Worm (Caenorhabditis elegans) whole organism, young adult: ENCODE measurements around the gene T02G5.3.
A peak's percentile ranks its signal among the peaks of the same experiment; 100 is the strongest.

Experiments
- B0035.1 ChIP-seq: sonication (generic microtip); optimal IDR thresholded peaks from 2 replicates; lab custom pipeline; 2016; ENCODE audit warnings: missing genetic modification characterization, mild to moderate bottlenecking, missing compliant biosample characterization, missing genotype, missing genetic modification reagents
- B0336.3 ChIP-seq: fragments of 200-800 bp; sonication (Bioruptor generic); IDR thresholded peaks from 2 replicates; pipeline ENCODE4 v1.3.6; 2022; ENCODE audit warnings: missing genetic modification characterization, missing compliant biosample characterization
- C06A6.2 ChIP-seq: fragments of 200-800 bp; sonication (Bioruptor generic); conservative IDR thresholded peaks from 2 replicates; pipeline ENCODE4 v1.3.6; 2022; ENCODE audit warnings: missing genetic modification characterization, missing compliant biosample characterization
- F10E7.11 ChIP-seq: sonication (generic microtip); optimal IDR thresholded peaks from 2 replicates; lab custom pipeline; 2017; ENCODE audit warnings: mild to moderate bottlenecking, missing genetic modification characterization, moderate library complexity, missing compliant biosample characterization
- F33H1.4 ChIP-seq: fragments of 200-800 bp; sonication (Bioruptor generic); IDR thresholded peaks from 2 replicates; pipeline ENCODE4 v1.3.6; 2022; ENCODE audit warnings: missing genetic modification reagents, missing genetic modification characterization, missing compliant biosample characterization
- F37B4.10 ChIP-seq: fragments of 200-800 bp; sonication (Bioruptor generic); IDR thresholded peaks from 2 replicates; pipeline ENCODE4 v1.3.6; 2022; ENCODE audit warnings: missing genetic modification characterization, missing compliant biosample characterization
- F39B2.1 ChIP-seq: fragments of 200-800 bp; sonication (Bioruptor generic); IDR thresholded peaks from 2 replicates; pipeline ENCODE4 v1.3.6; 2022; ENCODE audit warnings: missing genetic modification reagents, missing genetic modification characterization, missing compliant biosample characterization
- K11D2.4 ChIP-seq: fragments of 200-800 bp; sonication (Bioruptor generic); IDR thresholded peaks from 2 replicates; pipeline ENCODE4 v1.3.6; 2022; ENCODE audit warnings: missing genetic modification reagents, missing genetic modification characterization, missing compliant biosample characterization
- T07F8.4 ChIP-seq: sonication (generic microtip); optimal IDR thresholded peaks from 2 replicates; lab custom pipeline; 2016; ENCODE audit warnings: mild to moderate bottlenecking, missing genetic modification characterization, moderate library complexity, missing compliant biosample characterization
- Y53F4B.3 ChIP-seq: fragments of 200-800 bp; sonication (Bioruptor generic); IDR thresholded peaks from 2 replicates; pipeline ENCODE4 v1.3.6; 2022; ENCODE audit warnings: missing genetic modification reagents, missing genetic modification characterization, missing compliant biosample characterization
- Y53G8AR.9 ChIP-seq: fragments of 200-800 bp; sonication (Bioruptor generic); conservative IDR thresholded peaks from 2 replicates; pipeline ENCODE4 v1.3.6; 2022; ENCODE audit warnings: missing genetic modification reagents, missing genetic modification characterization, missing compliant biosample characterization
- Y56A3A.18 ChIP-seq: fragments of 200-800 bp; sonication (Bioruptor generic); IDR thresholded peaks from 2 replicates; pipeline ENCODE4 v1.3.6; 2022; ENCODE audit warnings: missing genetic modification reagents, missing genetic modification characterization, missing compliant biosample characterization
- Y79H2A.3 ChIP-seq: fragments of 200-800 bp; sonication (Bioruptor generic); conservative IDR thresholded peaks from 2 replicates; pipeline ENCODE4 v1.3.6; 2022; ENCODE audit warnings: missing genetic modification reagents, missing genetic modification characterization, missing compliant biosample characterization
- Y95B8A.8 ChIP-seq: fragments of 200-800 bp; sonication (Bioruptor generic); IDR thresholded peaks from 2 replicates; pipeline ENCODE4 v1.3.6; 2022; ENCODE audit warnings: missing genetic modification reagents, missing genetic modification characterization, missing compliant biosample characterization
- ama-1 ChIP-seq, 3 experiments: fragments of 150-350 bp in 1 of 3; sonication (generic microtip) in 2 of 3; optimal IDR thresholded peaks; 2 replicates each; lab custom pipeline; 2014 to 2018; ENCODE audit warnings: missing biosample characterization in 2 of 3, missing genetic modification characterization in 2 of 3, missing genetic modification reagents in 2 of 3
- bed-1 ChIP-seq: fragments of 200-800 bp; sonication (Bioruptor generic); IDR thresholded peaks from 2 replicates; pipeline ENCODE4 v1.3.6; 2022; ENCODE audit warnings: missing genetic modification reagents, missing genetic modification characterization, missing compliant biosample characterization
- ccch-3 ChIP-seq: fragments of 200-800 bp; sonication (Bioruptor generic); optimal IDR thresholded peaks from 2 replicates; lab custom pipeline; 2018; ENCODE audit warnings: mild to moderate bottlenecking, missing genetic modification characterization, missing compliant biosample characterization
- cebp-1 ChIP-seq, 2 experiments: fragments of 200-800 bp in 1 of 2; sonication (Bioruptor generic) in 1 of 2; sonication (generic microtip) in 1 of 2; IDR thresholded peaks in 1 of 2; optimal IDR thresholded peaks in 1 of 2; 2 replicates each; pipeline versions ENCODE4 v1.3.6 to Lab custom; 2017 to 2022; ENCODE audit warnings: missing compliant biosample characterization in 2 of 2, missing genetic modification characterization in 2 of 2, mild to moderate bottlenecking in 1 of 2, missing genetic modification reagents in 1 of 2, moderate library complexity in 1 of 2
- ceh-91 ChIP-seq: fragments of 200-800 bp; sonication (Bioruptor generic); IDR thresholded peaks from 2 replicates; pipeline ENCODE4 v1.3.6; 2022; ENCODE audit warnings: missing genetic modification reagents, missing genetic modification characterization, missing compliant biosample characterization
- chd-7 ChIP-seq: sonication (generic microtip); optimal IDR thresholded peaks from 2 replicates; lab custom pipeline; 2016; ENCODE audit warnings: mild to moderate bottlenecking, missing genetic modification characterization, moderate library complexity, missing compliant biosample characterization
- dpl-1 ChIP-seq: fragments of 150-350 bp; optimal IDR thresholded peaks from 2 replicates; lab custom pipeline; 2014; ENCODE audit warnings: missing biosample characterization, missing genetic modification reagents, missing genetic modification characterization
- efl-1 ChIP-seq: fragments of 150-350 bp; optimal IDR thresholded peaks from 2 replicates; lab custom pipeline; 2014; ENCODE audit warnings: missing biosample characterization, missing genetic modification reagents, missing genetic modification characterization
- ets-4 ChIP-seq: fragments of 200-800 bp; sonication (Bioruptor generic); optimal IDR thresholded peaks from 2 replicates; lab custom pipeline; 2018; ENCODE audit warnings: mild to moderate bottlenecking, missing genetic modification characterization, missing compliant biosample characterization
- gei-17 ChIP-seq: fragments of 200-800 bp; sonication (Bioruptor generic); optimal IDR thresholded peaks from 2 replicates; lab custom pipeline; 2018; ENCODE audit warnings: mild to moderate bottlenecking, missing genetic modification characterization, missing compliant biosample characterization
- hlh-26 ChIP-seq: fragments of 200-800 bp; sonication (Bioruptor generic); conservative IDR thresholded peaks from 2 replicates; pipeline ENCODE4 v1.3.6; 2022; ENCODE audit warnings: missing genetic modification reagents, missing genetic modification characterization, missing compliant biosample characterization
- hrde-1 ChIP-seq: sonication (generic microtip); optimal IDR thresholded peaks from 2 replicates; lab custom pipeline; 2016; ENCODE audit warnings: missing genetic modification characterization, mild to moderate bottlenecking, missing compliant biosample characterization, moderate library complexity, missing genotype, missing genetic modification reagents, borderline replicate concordance
- lin-26 ChIP-seq: fragments of 200-800 bp; sonication (Bioruptor generic); IDR thresholded peaks from 2 replicates; pipeline ENCODE4 v1.3.6; 2022; ENCODE audit warnings: missing genetic modification reagents, missing genetic modification characterization, missing compliant biosample characterization
- lin-40 ChIP-seq: sonication (generic microtip); optimal IDR thresholded peaks from 2 replicates; lab custom pipeline; 2016; ENCODE audit warnings: missing genetic modification characterization, mild to moderate bottlenecking, missing compliant biosample characterization, missing genotype, missing genetic modification reagents
- lin-54 ChIP-seq: fragments of 200-800 bp; sonication (Bioruptor generic); optimal IDR thresholded peaks from 2 replicates; lab custom pipeline; 2018; ENCODE audit warnings: mild to moderate bottlenecking, missing genetic modification characterization, missing compliant biosample characterization
- lsl-1 ChIP-seq: fragments of 200-800 bp; sonication (Bioruptor generic); optimal IDR thresholded peaks from 2 replicates; lab custom pipeline; 2018; ENCODE audit warnings: mild to moderate bottlenecking, missing genetic modification characterization, moderate library complexity, missing compliant biosample characterization
- madf-6 ChIP-seq: fragments of 200-800 bp; sonication (Bioruptor generic); IDR thresholded peaks from 2 replicates; pipeline ENCODE4 v1.3.6; 2022; ENCODE audit warnings: missing genetic modification reagents, missing genetic modification characterization, missing compliant biosample characterization
- madf-8 ChIP-seq: fragments of 200-800 bp; sonication (Bioruptor generic); conservative IDR thresholded peaks from 2 replicates; pipeline ENCODE4 v1.3.6; 2022; ENCODE audit warnings: missing genetic modification reagents, missing genetic modification characterization, missing compliant biosample characterization
- mes-4 ChIP-seq: sonication (generic microtip); optimal IDR thresholded peaks from 2 replicates; lab custom pipeline; 2016; ENCODE audit warnings: missing genotype, missing genetic modification characterization, missing compliant biosample characterization
- nfya-2 ChIP-seq: fragments of 200-800 bp; sonication (Bioruptor generic); IDR thresholded peaks from 2 replicates; pipeline ENCODE4 v1.3.6; 2022; ENCODE audit warnings: missing genetic modification reagents, missing genetic modification characterization, missing compliant biosample characterization
- nhr-90 ChIP-seq: sonication (generic microtip); optimal IDR thresholded peaks from 2 replicates; lab custom pipeline; 2016; ENCODE audit warnings: missing genotype, mild to moderate bottlenecking, missing genetic modification characterization, missing compliant biosample characterization
- repo-1 ChIP-seq: sonication (generic microtip); optimal IDR thresholded peaks from 2 replicates; lab custom pipeline; 2017; ENCODE audit warnings: mild to moderate bottlenecking, missing genetic modification characterization, missing compliant biosample characterization
- rpc-1 ChIP-seq, 2 experiments: fragments of 150-350 bp in 1 of 2; sonication (generic microtip) in 1 of 2; optimal IDR thresholded peaks; 2 replicates each; lab custom pipeline; 2014 to 2018; ENCODE audit warnings: missing biosample characterization in 1 of 2, missing genetic modification characterization in 1 of 2, missing genetic modification reagents in 1 of 2, missing genotype in 1 of 2
- snpc-1.3 ChIP-seq: sonication (generic microtip); optimal IDR thresholded peaks from 2 replicates; lab custom pipeline; 2017; ENCODE audit warnings: missing genetic modification characterization, mild to moderate bottlenecking, missing compliant biosample characterization, antibody characterized with exemption, moderate library complexity, missing genotype, missing genetic modification reagents; ENCODE audit not compliant: insufficient read depth
- tlf-1 ChIP-seq: fragments of 200-800 bp; sonication (Bioruptor generic); optimal IDR thresholded peaks from 2 replicates; lab custom pipeline; 2018; ENCODE audit warnings: mild to moderate bottlenecking, missing genetic modification characterization, missing compliant biosample characterization
- xnd-1 ChIP-seq: sonication (generic microtip); optimal IDR thresholded peaks from 2 replicates; lab custom pipeline; 2016; ENCODE audit warnings: missing genotype, missing genetic modification reagents, missing genetic modification characterization, missing compliant biosample characterization
- zfh-2 ChIP-seq: fragments of 200-800 bp; sonication (Bioruptor generic); conservative IDR thresholded peaks from 2 replicates; pipeline ENCODE4 v1.3.6; 2022; ENCODE audit warnings: missing genetic modification reagents, missing genetic modification characterization, missing compliant biosample characterization
- ztf-18 ChIP-seq: sonication (generic microtip); optimal IDR thresholded peaks from 2 replicates; lab custom pipeline; 2016; ENCODE audit warnings: missing genotype, mild to moderate bottlenecking, missing genetic modification characterization, missing compliant biosample characterization

T02G5.3 gene

ce11 chrII:7061730-7062129 is 31.5 kb upstream of the T02G5.3 start, which contains the start of gene acs-6:
TSS of gene acs-6 (plus strand) at chrII:7062030.
- no peak for TF ChIP-seq snpc-1.3 (tag; lab: Kevin White, UChicago)
- no peak for TF ChIP-seq repo-1 (tag; lab: Kevin White, UChicago)
- no peak for TF ChIP-seq ccch-3 (GFP tag; lab: Kevin White, UChicago)
- no peak for TF ChIP-seq lin-54 (GFP tag; lab: Kevin White, UChicago)
- TF ChIP-seq Y56A3A.18 (GFP tag; lab: Robert Waterston, UW), result no peak
- TF ChIP-seq B0336.3 (GFP tag; lab: Robert Waterston, UW), result no peak
- no peak for TF ChIP-seq bed-1 (GFP tag; lab: Robert Waterston, UW)
- TF ChIP-seq mes-4 (tag; lab: Kevin White, UChicago), result no peak
- TF ChIP-seq F37B4.10, result no peak
- TF ChIP-seq K11D2.4 (GFP tag; lab: Robert Waterston, UW), result no peak
- no peak for TF ChIP-seq rpc-1 (optimal IDR thresholded peaks at IDR 0.05; lab: Kevin White, UChicago)
- no peak for TF ChIP-seq rpc-1 (tag; optimal IDR thresholded peaks at IDR 0.05; lab: Kevin White, UChicago)
- no peak for TF ChIP-seq ztf-18 (tag; lab: Kevin White, UChicago)
- TF ChIP-seq Y53G8AR.9 (GFP tag; lab: Robert Waterston, UW), result no peak
- TF ChIP-seq T07F8.4 (tag; lab: Kevin White, UChicago), result no peak
- no peak for TF ChIP-seq madf-8 (GFP tag; lab: Robert Waterston, UW)
- no peak for TF ChIP-seq hlh-26
- no peak for TF ChIP-seq Y53F4B.3

- no peak for TF ChIP-seq Y53G8AR.9 (GFP tag; lab: Robert Waterston, UW)
- no peak for TF ChIP-seq hrde-1
- TF ChIP-seq Y95B8A.8, result no peak
- TF ChIP-seq nfya-2 (GFP tag; lab: Robert Waterston, UW), result no peak
- no peak for TF ChIP-seq repo-1 (tag; lab: Kevin White, UChicago)
- peak; percentile 65 for TF ChIP-seq madf-8 (GFP tag; lab: Robert Waterston, UW)
- no peak for TF ChIP-seq zfh-2 (GFP tag; lab: Robert Waterston, UW)
- no peak for TF ChIP-seq snpc-1.3 (tag; lab: Kevin White, UChicago)
- no peak for TF ChIP-seq C06A6.2
- TF ChIP-seq cebp-1 (GFP tag; IDR thresholded peaks at IDR 0.05; lab: Robert Waterston, UW), result no peak
- no peak for TF ChIP-seq cebp-1 (tag; optimal IDR thresholded peaks at IDR 0.05; lab: Kevin White, UChicago)
- no peak for TF ChIP-seq F39B2.1 (GFP tag; lab: Robert Waterston, UW)
- peak; percentile 32 for TF ChIP-seq dpl-1 (GFP tag; lab: Kevin White, UChicago)
- TF ChIP-seq chd-7 (tag; lab: Kevin White, UChicago), result no peak
- peak; percentile 60 for TF ChIP-seq xnd-1 (tag; lab: Kevin White, UChicago)
- TF ChIP-seq lin-40 (tag; lab: Kevin White, UChicago), result no peak
- TF ChIP-seq Y79H2A.3 (GFP tag; lab: Robert Waterston, UW), result no peak
- 0 out of 2 replicates have a peak, but pooled peaks have one; percentile 9 for TF ChIP-seq ceh-91 (GFP tag; lab: Robert Waterston, UW)
- TF ChIP-seq F33H1.4, result peak; percentile 16; the same call in 1 of the 2 replicates
- no peak for TF ChIP-seq gei-17
- no peak for TF ChIP-seq B0336.3 (GFP tag; lab: Robert Waterston, UW)
- TF ChIP-seq nhr-90 (tag; lab: Kevin White, UChicago), result no peak
- TF ChIP-seq efl-1 (GFP tag; lab: Kevin White, UChicago), result peak; percentile 79
- TF ChIP-seq lin-26 (GFP tag; lab: Robert Waterston, UW), result no peak
- TF ChIP-seq tlf-1 (GFP tag; lab: Kevin White, UChicago), result no peak
- no peak for TF ChIP-seq F10E7.11 (tag; lab: Kevin White, UChicago)
- TF ChIP-seq lsl-1 (GFP tag; lab: Kevin White, UChicago), result peak; percentile 30
- no peak for TF ChIP-seq ama-1 (optimal IDR thresholded peaks at IDR 0.05; lab: Kevin White, UChicago)
- no peak for TF ChIP-seq ama-1 (GFP tag; optimal IDR thresholded peaks at IDR 0.05; lab: Kevin White, UChicago)
- no peak for TF ChIP-seq hlh-26
- TF ChIP-seq B0035.1 (tag; lab: Kevin White, UChicago), result no peak
- no peak for TF ChIP-seq ets-4
- no peak for TF ChIP-seq K11D2.4 (GFP tag; lab: Robert Waterston, UW)
- peak; percentile 85 for TF ChIP-seq madf-6 (GFP tag; lab: Robert Waterston, UW)
These were observed 27.8 kb upstream of the T02G5.3 start, which contains the start of gene nos-2 for ce11 chrII:7065391-7065790. TSS of gene nos-2 (plus strand) at chrII:7065618.
